Worm (Caenorhabditis elegans) whole organism, midembryonic: ENCODE results near the gene T09B9.5.

Experiments
- T22C8.4 ChIP-seq: fragments of 200-800 bp; sonication (Bioruptor generic); IDR thresholded peaks from 2 replicates; pipeline ENCODE4 v1.3.6; 2022; ENCODE audit warnings: missing genetic modification characterization, missing compliant biosample characterization
- cog-1 ChIP-seq: sonication (generic microtip); optimal IDR thresholded peaks from 2 replicates; lab custom pipeline; 2016; ENCODE audit warnings: missing genetic modification characterization, missing compliant biosample characterization
- flt-1 ChIP-seq: fragments of 200-800 bp; sonication (Bioruptor generic); IDR thresholded peaks from 2 replicates; pipeline ENCODE4 v1.3.6; 2022; ENCODE audit warnings: missing genetic modification characterization, missing compliant biosample characterization
- klf-2 ChIP-seq: fragments of 200-800 bp; sonication (Bioruptor generic); conservative IDR thresholded peaks from 2 replicates; pipeline ENCODE4 v1.3.6; 2022; ENCODE audit warnings: missing genetic modification reagents, missing genetic modification characterization, missing compliant biosample characterization
- med-1 ChIP-seq: sonication (generic microtip); optimal IDR thresholded peaks from 2 replicates; lab custom pipeline; 2017; ENCODE audit warnings: missing genetic modification characterization, mild to moderate bottlenecking, missing compliant biosample characterization, antibody characterized with exemption, missing genetic modification reagents; ENCODE audit not compliant: insufficient read depth
- ref-1 ChIP-seq: fragments of 200-800 bp; sonication (Bioruptor generic); conservative IDR thresholded peaks from 2 replicates; pipeline ENCODE4 v1.3.6; 2022; ENCODE audit warnings: missing genetic modification reagents, missing genetic modification characterization, missing compliant biosample characterization
- tab-1 ChIP-seq: fragments of 200-800 bp; sonication (Bioruptor generic); IDR thresholded peaks from 2 replicates; pipeline ENCODE4 v1.3.6; 2022; ENCODE audit warnings: missing genetic modification characterization, missing compliant biosample characterization
- ztf-23 ChIP-seq: fragments of 200-800 bp; sonication (Bioruptor generic); IDR thresholded peaks from 2 replicates; pipeline ENCODE4 v1.3.6; 2022; ENCODE audit warnings: missing genetic modification reagents, missing genetic modification characterization, missing compliant biosample characterization
- ztf-29 ChIP-seq: fragments of 200-800 bp; sonication (Bioruptor generic); IDR thresholded peaks from 2 replicates; pipeline ENCODE4 v1.3.6; 2022; ENCODE audit warnings: missing genetic modification reagents, missing genetic modification characterization, missing compliant biosample characterization

T09B9.5 gene

DNA sequence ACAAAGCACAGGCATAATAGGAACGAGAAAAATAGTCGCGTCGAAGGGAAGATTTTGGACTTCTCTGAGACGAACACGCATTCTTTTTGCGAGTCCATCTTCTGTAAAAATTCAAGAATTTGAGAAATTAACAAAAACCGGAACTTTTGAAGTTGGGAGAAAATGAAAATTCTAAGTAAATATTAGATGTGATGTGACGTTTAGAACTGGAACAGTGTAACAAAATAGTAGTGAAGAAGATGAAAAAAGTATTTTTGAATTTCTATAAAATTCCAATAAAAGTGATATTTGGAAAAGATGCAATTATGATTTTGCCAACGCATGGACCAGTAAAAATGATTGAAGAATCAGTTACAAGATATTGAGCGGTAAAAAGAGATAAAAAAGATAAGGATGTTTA lies 12.8 kb upstream of the T09B9.5 start, which contains the start of gene slc-17.9:
slc-17.9 (minus strand) TSS at position 101 of the 400 bp plus-strand sequence.
- TF ChIP-seq klf-2 (GFP tag; lab: Robert Waterston, UW) (no peak), ztf-29 (GFP tag; lab: Robert Waterston, UW) (no peak), tab-1 (no peak), flt-1 (GFP tag; lab: Robert Waterston, UW) (no peak)

DNA sequence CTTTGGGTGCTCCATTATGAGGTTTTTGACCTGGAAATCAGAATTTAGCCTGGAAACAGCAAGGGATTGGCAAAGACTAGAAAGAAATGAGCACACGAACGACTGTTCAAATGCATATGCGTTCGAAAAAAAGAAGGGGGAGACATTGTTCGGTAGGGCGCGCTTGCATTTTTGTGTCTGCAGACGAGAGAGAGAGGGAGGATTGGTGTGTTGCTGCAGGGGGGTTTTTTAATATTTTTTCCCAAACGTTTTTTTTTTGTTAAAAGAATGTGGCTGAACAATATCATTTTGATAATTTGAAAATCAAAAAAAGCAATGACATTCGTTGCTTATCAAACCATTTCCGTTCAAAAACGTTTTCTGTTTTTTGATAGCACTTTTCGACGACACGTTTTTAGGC lies 3.3 kb upstream of the T09B9.5 start, which contains the start of gene T09B9.4:
T09B9.4 (minus strand) TSS at position 30 of the 400 bp plus-strand sequence.
- no peak for TF ChIP-seq ztf-29 (GFP tag; lab: Robert Waterston, UW)
- TF ChIP-seq T22C8.4 (GFP tag; lab: Robert Waterston, UW): no peak
- TF ChIP-seq cog-1 (tag; lab: Kevin White, UChicago): no peak
- no peak for TF ChIP-seq ref-1
- TF ChIP-seq med-1: no peak
- TF ChIP-seq klf-2 (GFP tag; lab: Robert Waterston, UW): no peak
- TF ChIP-seq flt-1 (GFP tag; lab: Robert Waterston, UW): no peak
- TF ChIP-seq tab-1: no peak
- TF ChIP-seq ztf-23 (GFP tag; lab: Robert Waterston, UW): no peak

DNA sequence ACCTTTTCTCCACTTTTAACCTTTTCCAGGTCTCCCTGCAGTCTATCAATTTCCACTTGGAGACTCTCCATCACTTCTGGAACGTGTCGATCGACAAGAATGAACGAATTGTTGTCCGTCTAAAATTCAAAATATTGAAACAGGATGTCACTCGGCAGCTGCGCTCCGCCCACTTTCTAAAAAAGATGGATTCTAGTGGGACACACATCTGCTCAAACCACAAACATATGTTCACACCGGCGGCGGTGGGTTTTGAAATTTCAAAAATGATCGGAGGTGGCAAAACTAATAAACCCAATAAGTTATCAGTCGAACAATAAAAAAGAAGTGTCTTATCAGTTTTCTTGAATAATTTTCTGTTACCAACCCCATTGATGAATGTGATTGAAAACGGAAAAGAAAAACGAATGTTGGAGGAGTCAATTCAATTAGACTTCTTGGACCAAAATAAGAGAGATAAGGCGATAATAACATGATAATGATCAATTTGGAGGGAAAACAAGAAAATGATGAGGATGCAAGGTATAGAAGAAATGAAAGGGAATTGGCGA lies 4.9 kb downstream of the T09B9.5 start:
- TF ChIP-seq T22C8.4 (GFP tag; lab: Robert Waterston, UW) (no peak), flt-1 (GFP tag; lab: Robert Waterston, UW) (no peak), ztf-23 (GFP tag; lab: Robert Waterston, UW) (no peak), tab-1 (no peak), cog-1 (tag; lab: Kevin White, UChicago) (no peak), med-1 (no peak), ztf-29 (GFP tag; lab: Robert Waterston, UW) (no peak), ref-1 (no peak), klf-2 (GFP tag; lab: Robert Waterston, UW) (no peak)

DNA sequence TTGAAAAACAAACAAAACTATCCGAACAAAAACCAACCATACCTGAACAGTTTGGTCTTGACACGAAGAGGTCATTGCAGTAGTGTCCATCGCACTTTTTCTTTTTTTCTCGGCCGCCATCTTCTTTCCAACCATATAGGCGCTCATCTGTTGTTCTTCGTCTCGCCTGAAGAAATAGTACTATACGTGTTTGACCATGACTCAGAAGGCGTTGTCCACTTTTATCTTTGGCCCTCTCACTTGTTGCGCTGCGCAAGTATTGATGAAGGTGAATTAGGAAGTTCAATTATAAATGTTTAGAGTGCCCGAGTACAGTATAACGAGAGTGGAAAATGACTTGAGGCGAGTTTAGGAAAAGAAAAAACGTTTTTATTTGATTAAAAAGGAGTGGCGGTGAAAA lies 8.3 kb downstream of the T09B9.5 start:
- TF ChIP-seq ztf-23 (GFP tag; lab: Robert Waterston, UW) (no peak), flt-1 (GFP tag; lab: Robert Waterston, UW) (no peak), cog-1 (tag; lab: Kevin White, UChicago) (no peak), tab-1 (no peak), med-1 (no peak), klf-2 (GFP tag; lab: Robert Waterston, UW) (no peak), T22C8.4 (GFP tag; lab: Robert Waterston, UW) (no peak), ref-1 (no peak), ztf-29 (GFP tag; lab: Robert Waterston, UW) (no peak)

DNA sequence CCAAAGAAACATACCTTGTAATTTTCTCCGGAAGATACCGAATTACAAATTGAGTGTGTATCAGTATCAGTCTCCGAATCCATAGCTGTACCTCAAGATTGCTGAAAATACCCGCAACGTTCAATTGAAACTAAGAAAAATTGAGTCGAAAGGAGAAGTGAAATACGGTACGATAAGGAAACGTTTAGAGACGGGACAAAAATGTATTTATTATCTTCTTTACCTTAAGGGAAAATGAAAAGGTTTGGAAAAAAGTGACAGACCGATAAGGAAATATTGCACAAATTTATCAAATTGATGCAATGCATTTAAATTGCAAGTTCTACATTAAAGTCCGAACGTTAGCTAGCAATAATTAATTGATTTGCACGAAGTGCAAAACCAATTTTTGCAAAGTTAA lies 11.5 kb downstream of the T09B9.5 start, which contains the start of gene F36G3.1:
F36G3.1 (minus strand) TSS at position 101 of the 400 bp plus-strand sequence.
- TF ChIP-seq klf-2 (GFP tag; lab: Robert Waterston, UW) (no peak), med-1 (no peak), cog-1 (tag; lab: Kevin White, UChicago) (no peak), ref-1 (no peak), ztf-29 (GFP tag; lab: Robert Waterston, UW) (no peak), tab-1 (no peak), ztf-23 (GFP tag; lab: Robert Waterston, UW) (no peak), T22C8.4 (GFP tag; lab: Robert Waterston, UW) (no peak), flt-1 (GFP tag; lab: Robert Waterston, UW) (no peak)

DNA sequence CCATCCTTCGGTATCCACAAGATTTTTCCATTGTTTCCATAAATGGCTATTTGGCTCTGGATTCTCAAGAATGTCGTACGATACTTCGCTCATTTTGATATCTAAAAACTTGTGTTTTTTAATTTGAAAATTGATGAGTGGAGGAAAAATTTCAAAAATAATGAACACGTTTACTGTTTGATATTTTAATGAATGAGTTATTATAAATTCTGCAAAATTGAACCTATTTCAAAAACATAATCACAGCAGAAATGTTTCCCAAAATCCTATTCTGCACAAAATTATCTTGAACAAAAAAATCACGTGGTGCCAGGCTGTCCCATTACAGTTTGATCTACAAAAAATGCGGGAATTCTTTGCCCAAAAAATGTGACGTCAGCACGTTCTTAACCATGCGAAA lies 16.6 kb downstream of the T09B9.5 start, which contains the start of gene F36G3.2:
F36G3.2 (minus strand) TSS at position 101 of the 400 bp plus-strand sequence.
- TF ChIP-seq tab-1: no peak
- TF ChIP-seq med-1: no peak

DNA sequence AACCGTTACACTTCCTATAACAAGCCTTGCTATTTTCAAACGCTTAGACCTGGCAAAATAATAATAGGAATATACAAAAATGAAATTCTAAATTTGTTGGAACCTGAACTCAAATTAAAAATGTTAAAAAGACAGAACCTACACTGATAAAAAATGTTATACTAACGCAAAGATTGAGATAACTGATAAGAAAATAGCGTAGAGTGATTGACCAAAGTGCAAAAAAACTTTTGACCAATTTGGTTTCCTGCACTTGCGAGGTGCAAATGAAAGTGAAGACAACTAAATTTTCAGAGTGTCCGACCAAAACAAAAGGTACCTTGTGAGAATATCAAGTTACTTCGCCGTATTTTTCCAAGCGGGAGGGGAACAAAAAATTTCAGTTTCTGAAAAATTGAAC lies 18.0 kb downstream of the T09B9.5 start:
- TF ChIP-seq ztf-29 (GFP tag; lab: Robert Waterston, UW) (no peak), ref-1 (no peak), med-1 (no peak), flt-1 (GFP tag; lab: Robert Waterston, UW) (no peak), klf-2 (GFP tag; lab: Robert Waterston, UW) (no peak), T22C8.4 (GFP tag; lab: Robert Waterston, UW) (no peak), cog-1 (tag; lab: Kevin White, UChicago) (no peak)

DNA sequence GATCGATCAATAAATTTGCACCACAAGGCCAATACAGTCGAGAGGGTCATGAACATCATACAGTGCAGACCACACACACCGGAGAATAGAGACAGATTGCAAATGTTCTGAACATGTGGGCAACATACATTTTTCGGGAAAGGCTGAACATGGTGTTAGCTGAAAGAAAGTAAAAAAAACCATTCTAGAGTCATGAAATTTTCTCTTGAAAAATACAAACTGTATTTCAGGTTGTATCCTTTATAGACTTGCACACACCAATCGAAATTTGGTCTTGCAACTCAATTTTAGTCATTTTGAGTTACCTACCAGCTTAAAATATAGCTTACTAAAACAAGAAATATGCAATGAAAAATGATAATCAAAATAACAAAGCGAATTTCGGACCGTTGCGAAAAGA lies 18.5 kb downstream of the T09B9.5 start:
- TF ChIP-seq T22C8.4 (GFP tag; lab: Robert Waterston, UW) (no peak), ztf-29 (GFP tag; lab: Robert Waterston, UW) (no peak), klf-2 (GFP tag; lab: Robert Waterston, UW) (no peak), flt-1 (GFP tag; lab: Robert Waterston, UW) (no peak), tab-1 (no peak)

DNA sequence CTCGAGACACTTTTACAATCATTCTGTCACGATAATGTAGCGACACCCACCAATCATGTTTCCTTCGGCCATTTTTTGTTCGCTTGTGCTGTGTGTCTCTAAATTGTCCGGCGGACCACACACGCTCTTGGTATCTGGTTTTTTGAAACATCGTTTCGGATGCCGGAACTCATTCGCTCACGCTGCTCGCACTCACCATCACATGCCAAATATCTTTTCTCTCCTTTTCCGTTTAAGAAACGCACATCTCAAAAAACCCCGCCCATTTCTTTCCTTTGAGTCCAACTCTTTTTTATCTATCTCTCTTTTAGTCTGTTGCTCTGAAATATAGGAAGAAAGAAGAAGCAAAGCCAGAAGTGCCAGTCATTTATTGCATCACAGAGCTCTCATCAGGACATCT lies 20.9 kb downstream of the T09B9.5 start, which contains the start of gene F36G3.3:
F36G3.3 (plus strand) TSS at position 306 of the 400 bp plus-strand sequence.
- no peak for TF ChIP-seq ref-1
- TF ChIP-seq flt-1 (GFP tag; lab: Robert Waterston, UW): no peak
- TF ChIP-seq klf-2 (GFP tag; lab: Robert Waterston, UW): no peak
- no peak for TF ChIP-seq tab-1
- no peak for TF ChIP-seq cog-1 (tag; lab: Kevin White, UChicago)
- no peak for TF ChIP-seq T22C8.4 (GFP tag; lab: Robert Waterston, UW)
- no peak for TF ChIP-seq ztf-29 (GFP tag; lab: Robert Waterston, UW)
- no peak for TF ChIP-seq med-1
- no peak for TF ChIP-seq ztf-23 (GFP tag; lab: Robert Waterston, UW)

DNA sequence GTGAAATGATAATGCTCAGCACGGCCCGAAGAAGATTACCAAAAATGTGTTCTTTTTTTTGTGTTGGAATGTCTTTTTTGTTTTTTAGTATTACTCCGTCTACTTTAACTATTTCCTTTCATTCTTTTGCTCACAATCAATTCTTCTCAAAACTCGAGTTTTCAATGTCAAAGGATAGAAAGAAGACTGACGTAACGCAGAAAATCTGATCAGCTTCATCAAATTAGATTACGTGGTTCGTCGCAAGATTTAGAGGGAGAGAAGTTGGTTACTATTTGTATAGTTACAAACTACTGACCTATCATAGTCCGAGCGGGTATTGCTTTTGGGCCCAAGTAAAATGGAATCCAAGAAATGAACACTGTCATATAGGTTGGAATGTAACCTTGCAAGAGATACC lies 26.0 kb downstream of the T09B9.5 start:
- TF ChIP-seq med-1 (no peak), flt-1 (GFP tag; lab: Robert Waterston, UW) (no peak), klf-2 (GFP tag; lab: Robert Waterston, UW) (no peak), tab-1 (no peak), ref-1 (no peak), T22C8.4 (GFP tag; lab: Robert Waterston, UW) (no peak)
